Worm (Caenorhabditis elegans): ENCODE data around the gene C03A3.1.

The C03A3.1 gene

ce11 chrX:11257071-11257470 is at the start of gene C03A3.1 (continued):
- no peak for TF ChIP-seq unc-3 (GFP tag; conservative IDR thresholded peaks at IDR 0.05)
- TF ChIP-seq unc-3 (tag; optimal IDR thresholded peaks at IDR 0.05), result no peak
- peak; percentile 12 for TF ChIP-seq F13H6.1 (tag; optimal IDR thresholded peaks at IDR 0.05)
- peak; percentile 33 for TF ChIP-seq hlh-8 (tag; optimal IDR thresholded peaks at IDR 0.05)
- no peak for TF ChIP-seq ceh-45 (GFP tag; IDR thresholded peaks at IDR 0.05)
- TF ChIP-seq pha-2 (tag; optimal IDR thresholded peaks at IDR 0.05), result no peak
- TF ChIP-seq ceh-34 (tag; optimal IDR thresholded peaks at IDR 0.05), result peak; percentile 77
- peak; percentile 65 for TF ChIP-seq syd-9 (tag; optimal IDR thresholded peaks at IDR 0.05)
- no peak for TF ChIP-seq C38D4.7 (GFP tag; optimal IDR thresholded peaks at IDR 0.05)
- no peak for TF ChIP-seq fkh-10 (GFP tag; optimal IDR thresholded peaks at IDR 0.05)
- no peak for TF ChIP-seq mec-3 (tag; optimal IDR thresholded peaks at IDR 0.05; ENCODE audit: borderline replicate concordance)
- TF ChIP-seq hlh-6 (tag; optimal IDR thresholded peaks at IDR 0.05), result peak; percentile 58
- peak; percentile 52 for TF ChIP-seq C08G9.2 (tag; optimal IDR thresholded peaks at IDR 0.05)

- TF ChIP-seq ets-4 (tag; optimal IDR thresholded peaks at IDR 0.05) (no peak), ceh-48 (tag; optimal IDR thresholded peaks at IDR 0.05) (peak; percentile 26), tbx-7 (tag; optimal IDR thresholded peaks at IDR 0.05) (no peak), ceh-24 (tag; optimal IDR thresholded peaks at IDR 0.05) (no peak), dve-1 (tag; optimal IDR thresholded peaks at IDR 0.05) (no peak)
Observed at ce11 chrX:11208788-11209187, 48.4 kb upstream of the C03A3.1 start, which contains the start of gene C34F6.5. Gene C34F6.5 (minus strand): TSS chrX:11208888.

ce11 chrX:11210417-11210816 is 46.7 kb upstream of the C03A3.1 start:
- TF ChIP-seq ceh-30 (tag; optimal IDR thresholded peaks at IDR 0.05) (no peak), ceh-6 (GFP tag; optimal IDR thresholded peaks at IDR 0.05) (no peak), sdc-2 (tag; optimal IDR thresholded peaks at IDR 0.05) (peak; percentile 26), hlh-6 (tag; optimal IDR thresholded peaks at IDR 0.05) (peak; percentile 23), dmd-4 (tag; optimal IDR thresholded peaks at IDR 0.05; ENCODE audit: borderline replicate concordance) (no peak), tbx-2 (tag; optimal IDR thresholded peaks at IDR 0.05) (peak; percentile 6), ceh-34 (tag; optimal IDR thresholded peaks at IDR 0.05) (peak; percentile 45), hlh-8 (tag; optimal IDR thresholded peaks at IDR 0.05) (peak; percentile 45)

- TF ChIP-seq ceh-31 (tag; optimal IDR thresholded peaks at IDR 0.05) (peak; percentile 15), ceh-2 (tag; optimal IDR thresholded peaks at IDR 0.05) (no peak), unc-42 (tag; optimal IDR thresholded peaks at IDR 0.05) (peak; percentile 3)
Observed at ce11 chrX:11211360-11211759, 45.8 kb upstream of the C03A3.1 start.

- no peak for TF ChIP-seq unc-3 (GFP tag; conservative IDR thresholded peaks at IDR 0.05)
- TF ChIP-seq unc-3 (tag; optimal IDR thresholded peaks at IDR 0.05), result no peak
- peak; percentile 68 for TF ChIP-seq elt-2 (tag; optimal IDR thresholded peaks at IDR 0.05)
- peak; percentile 29 for TF ChIP-seq nfya-1 (tag; optimal IDR thresholded peaks at IDR 0.05)
Observed at ce11 chrX:11215420-11216050, 41.6 kb upstream of the C03A3.1 start, which contains the start of the genes C34F6.7 and idh-2. Gene C34F6.7 (minus strand): TSS chrX:11215470. Gene idh-2 (plus strand): TSS chrX:11216000.

- TF ChIP-seq unc-55 (GFP tag; optimal IDR thresholded peaks at IDR 0.05) (no peak), ceh-18 (tag; optimal IDR thresholded peaks at IDR 0.05) (no peak), gmeb-2 (tag; optimal IDR thresholded peaks at IDR 0.05) (no peak), nhr-232 (tag; optimal IDR thresholded peaks at IDR 0.05) (no peak), ceh-45 (GFP tag; IDR thresholded peaks at IDR 0.05) (no peak), ahr-1 (tag; optimal IDR thresholded peaks at IDR 0.05) (no peak), ceh-9 (tag; optimal IDR thresholded peaks at IDR 0.05) (no peak), zip-5 (tag; optimal IDR thresholded peaks at IDR 0.05) (no peak), nfya-1 (tag; optimal IDR thresholded peaks at IDR 0.05) (no peak), unc-3 (GFP tag; conservative IDR thresholded peaks at IDR 0.05) (no peak), unc-3 (tag; optimal IDR thresholded peaks at IDR 0.05) (no peak), ceh-19 (GFP tag; optimal IDR thresholded peaks at IDR 0.05) (no peak), fkh-6 (tag; optimal IDR thresholded peaks at IDR 0.05) (no peak), mec-3 (tag; optimal IDR thresholded peaks at IDR 0.05; ENCODE audit: borderline replicate concordance) (no peak)
Observed at ce11 chrX:11222597-11223218, 34.5 kb upstream of the C03A3.1 start, which contains the start of gene C34F6.9. Gene C34F6.9 (minus strand): TSS chrX:11222647.
